Fruit fly (Drosophila melanogaster) whole organism, embryonic: Measurements from ENCODE around the gene CG33191.
A peak's percentile ranks its signal among the peaks of the same experiment; 100 is the strongest.

Experiments
- Awh ChIP-seq: fragments of 200-800 bp; sonication (Bioruptor generic); IDR thresholded peaks from 2 replicates; pipeline ENCODE4, ENCODE4 v1.3.6; 2022; ENCODE audit warnings: missing biosample characterization, missing genetic modification characterization
- Bdp1 ChIP-seq: fragments of 200-800 bp; sonication (Bioruptor generic); optimal IDR thresholded peaks from 3 replicates; lab custom pipeline; 2016; ENCODE audit warnings: missing biosample characterization, missing genetic modification characterization
- CG11085 ChIP-seq: fragments of 200-800 bp; sonication (Bioruptor generic); IDR thresholded peaks from 2 replicates; pipeline ENCODE4 v1.3.6; 2022; ENCODE audit warnings: missing biosample characterization, missing genetic modification characterization
- CG11093 ChIP-seq: fragments of 200-800 bp; sonication (Bioruptor generic); IDR thresholded peaks from 3 replicates; pipeline ENCODE4 v1.3.6; 2022; ENCODE audit warnings: missing biosample characterization, missing genetic modification characterization
- CG11398 ChIP-seq: fragments of 200-800 bp; sonication (Bioruptor generic); optimal IDR thresholded peaks from 2 replicates; lab custom pipeline; 2016; ENCODE audit warnings: missing biosample characterization, missing genetic modification characterization
- CG11723 ChIP-seq: fragments of 200-800 bp; sonication (Bioruptor generic); optimal IDR thresholded peaks from 2 replicates; lab custom pipeline; 2017; ENCODE audit warnings: missing biosample characterization, mild to moderate bottlenecking, missing genetic modification characterization
- CG12155 ChIP-seq: fragments of 200-800 bp; sonication (Bioruptor generic); optimal IDR thresholded peaks from 3 replicates; lab custom pipeline; 2016; ENCODE audit warnings: missing biosample characterization, missing genetic modification characterization
- CG1233 ChIP-seq: fragments of 200-800 bp; sonication (Bioruptor generic); optimal IDR thresholded peaks from 4 replicates; lab custom pipeline; 2018; ENCODE audit warnings: missing biosample characterization, mild to moderate bottlenecking, missing genetic modification characterization
- CG12744 ChIP-seq: fragments of 200-800 bp; sonication (Bioruptor generic); optimal IDR thresholded peaks from 2 replicates; lab custom pipeline; 2016; ENCODE audit warnings: missing biosample characterization, missing genetic modification characterization
- CG13123 ChIP-seq: fragments of 200-800 bp; sonication (Bioruptor generic); optimal IDR thresholded peaks from 2 replicates; lab custom pipeline; 2016; ENCODE audit warnings: missing biosample characterization, missing genetic modification characterization
- CG13424 ChIP-seq: fragments of 200-800 bp; sonication (Bioruptor generic); optimal IDR thresholded peaks from 2 replicates; lab custom pipeline; 2019; ENCODE audit warnings: missing biosample characterization, mild to moderate bottlenecking, missing genetic modification characterization, moderate library complexity
- CG13624 ChIP-seq: fragments of 200-800 bp; sonication (Bioruptor generic); optimal IDR thresholded peaks from 2 replicates; lab custom pipeline; 2016; ENCODE audit warnings: missing biosample characterization, missing genetic modification characterization
- CG13775 ChIP-seq: fragments of 200-800 bp; sonication (Bioruptor generic); optimal IDR thresholded peaks from 3 replicates; lab custom pipeline; 2017; ENCODE audit warnings: missing biosample characterization, mild to moderate bottlenecking, missing genetic modification characterization
- CG14667 ChIP-seq: fragments of 200-800 bp; sonication (Bioruptor generic); IDR thresholded peaks from 2 replicates; pipeline ENCODE4 v1.3.6; 2022; ENCODE audit warnings: missing biosample characterization, missing genetic modification characterization
- CG15011 ChIP-seq: fragments of 200-800 bp; sonication (Bioruptor generic); optimal IDR thresholded peaks from 3 replicates; lab custom pipeline; 2018; ENCODE audit warnings: missing biosample characterization, mild to moderate bottlenecking, missing genetic modification characterization
- CG15696 ChIP-seq: fragments of 200-800 bp; sonication (Bioruptor generic); optimal IDR thresholded peaks from 2 replicates; lab custom pipeline; 2019; ENCODE audit warnings: missing biosample characterization, mild to moderate bottlenecking, missing genetic modification characterization, moderate library complexity
- CG17328 ChIP-seq: fragments of 200-800 bp; sonication (Bioruptor generic); IDR thresholded peaks from 2 replicates; pipeline ENCODE4 v1.3.6; 2022; ENCODE audit warnings: missing biosample characterization, missing genetic modification characterization
- CG18262 ChIP-seq: fragments of 200-800 bp; optimal IDR thresholded peaks from 3 replicates; lab custom pipeline; 2019; ENCODE audit warnings: missing biosample characterization, mild to moderate bottlenecking, missing genetic modification characterization, moderate library complexity
- CG18599 ChIP-seq: fragments of 200-800 bp; sonication (Bioruptor generic); optimal IDR thresholded peaks from 3 replicates; lab custom pipeline; 2017; ENCODE audit warnings: missing biosample characterization, missing genetic modification characterization, mild to moderate bottlenecking, moderate library complexity, missing genetic modification reagents
- CG18764 ChIP-seq: fragments of 200-800 bp; sonication (Bioruptor generic); optimal IDR thresholded peaks from 3 replicates; lab custom pipeline; 2016; ENCODE audit warnings: missing biosample characterization, missing genetic modification characterization
- CG2116 ChIP-seq: fragments of 200-800 bp; sonication (Bioruptor generic); optimal IDR thresholded peaks from 3 replicates; lab custom pipeline; 2018; ENCODE audit warnings: missing biosample characterization, mild to moderate bottlenecking, missing genetic modification characterization
- CG30431 ChIP-seq: fragments of 200-800 bp; sonication (Bioruptor generic); optimal IDR thresholded peaks from 2 replicates; lab custom pipeline; 2017; ENCODE audit warnings: missing biosample characterization, missing genetic modification characterization
- CG4282 ChIP-seq: fragments of 200-800 bp; sonication (Bioruptor generic); optimal IDR thresholded peaks from 2 replicates; lab custom pipeline; 2016; ENCODE audit warnings: missing biosample characterization, missing genetic modification characterization
- CG5245 ChIP-seq: fragments of 200-800 bp; sonication (Bioruptor generic); optimal IDR thresholded peaks from 3 replicates; lab custom pipeline; 2016; ENCODE audit warnings: missing biosample characterization, missing genetic modification characterization
- CG6813 ChIP-seq: fragments of 200-800 bp; sonication (Bioruptor generic); optimal IDR thresholded peaks from 2 replicates; lab custom pipeline; 2017; ENCODE audit warnings: missing biosample characterization, missing genetic modification characterization, mild to moderate bottlenecking, moderate library complexity, missing genetic modification reagents
- CG8281 ChIP-seq: fragments of 200-800 bp; sonication (Bioruptor generic); optimal IDR thresholded peaks from 2 replicates; lab custom pipeline; 2018; ENCODE audit warnings: missing biosample characterization, mild to moderate bottlenecking, missing genetic modification characterization, moderate library complexity
- Dp ChIP-seq: fragments of 200-800 bp; sonication (Bioruptor generic); optimal IDR thresholded peaks from 2 replicates; lab custom pipeline; 2018; ENCODE audit warnings: missing biosample characterization, mild to moderate bottlenecking, missing genetic modification characterization, moderate library complexity
- Drgx ChIP-seq: fragments of 200-800 bp; sonication (Bioruptor generic); IDR thresholded peaks from 2 replicates; pipeline ENCODE4 v1.3.6; 2022; ENCODE audit warnings: missing biosample characterization, missing genetic modification characterization
- Hr51 ChIP-seq, 2 experiments: fragments of 200-800 bp; sonication (Bioruptor generic); optimal IDR thresholded peaks; 2 replicates in 1 of 2; 3 replicates in 1 of 2; lab custom pipeline; 2016 to 2018; ENCODE audit warnings: missing biosample characterization in 2 of 2, missing genetic modification characterization in 2 of 2, mild to moderate bottlenecking in 1 of 2, moderate library complexity in 1 of 2
- Mad ChIP-seq: fragments of 200-800 bp; sonication (Bioruptor generic); optimal IDR thresholded peaks from 2 replicates; lab custom pipeline; 2016; ENCODE audit warnings: missing biosample characterization, missing genetic modification characterization
- Neu2 ChIP-seq: fragments of 200-800 bp; sonication (Bioruptor generic); optimal IDR thresholded peaks from 3 replicates; lab custom pipeline; 2016; ENCODE audit warnings: missing biosample characterization, missing genetic modification characterization, borderline replicate concordance
- NfI ChIP-seq: fragments of 200-800 bp; sonication (Bioruptor generic); optimal IDR thresholded peaks from 3 replicates; lab custom pipeline; 2018; ENCODE audit warnings: missing biosample characterization, mild to moderate bottlenecking, missing genetic modification characterization, moderate library complexity
- Oaz ChIP-seq: fragments of 200-800 bp; sonication (Bioruptor generic); IDR thresholded peaks from 2 replicates; pipeline ENCODE4 v1.3.6; 2022; ENCODE audit warnings: missing biosample characterization, missing genetic modification characterization
- Sin3A ChIP-seq: fragments of >200 bp; optimal IDR thresholded peaks from 2 replicates; lab custom pipeline; 2018
- Sry-β ChIP-seq: fragments of 200-800 bp; sonication (Bioruptor generic); optimal IDR thresholded peaks from 2 replicates; lab custom pipeline; 2018; ENCODE audit warnings: missing biosample characterization, mild to moderate bottlenecking, missing genetic modification characterization, moderate library complexity
- Xbp1 ChIP-seq: fragments of 200-800 bp; sonication (Bioruptor generic); optimal IDR thresholded peaks from 3 replicates; lab custom pipeline; 2016; ENCODE audit warnings: missing biosample characterization, mild to moderate bottlenecking, missing genetic modification characterization
- al ChIP-seq: fragments of 200-800 bp; sonication (Bioruptor generic); IDR thresholded peaks from 2 replicates; pipeline ENCODE4 v1.3.6; 2022; ENCODE audit warnings: missing biosample characterization, missing genetic modification characterization
- ato ChIP-seq: fragments of 200-800 bp; sonication (Bioruptor generic); IDR thresholded peaks from 2 replicates; pipeline ENCODE4 v1.3.6; 2022; ENCODE audit warnings: missing biosample characterization, missing genetic modification characterization; ENCODE audit not compliant: partially characterized antibody
- chn ChIP-seq: fragments of 200-800 bp; sonication (Bioruptor generic); optimal IDR thresholded peaks from 2 replicates; lab custom pipeline; 2016; ENCODE audit warnings: missing biosample characterization, missing genetic modification characterization
- esg ChIP-seq: fragments of 200-800 bp; sonication (Bioruptor generic); conservative IDR thresholded peaks from 2 replicates; pipeline ENCODE4 v1.3.6; 2022; ENCODE audit warnings: missing biosample characterization, missing genetic modification characterization
- fru ChIP-seq: fragments of >200 bp; optimal IDR thresholded peaks from 2 replicates; lab custom pipeline; 2017
- grau ChIP-seq: fragments of 200-800 bp; optimal IDR thresholded peaks from 3 replicates; lab custom pipeline; 2019; ENCODE audit warnings: missing biosample characterization, mild to moderate bottlenecking, missing genetic modification characterization, moderate library complexity
- gsb ChIP-seq: fragments of 200-800 bp; sonication (Bioruptor generic); IDR thresholded peaks from 2 replicates; pipeline ENCODE4 v1.3.6; 2022; ENCODE audit warnings: missing biosample characterization, missing genetic modification characterization
- gt ChIP-seq: fragments of 200-800 bp; sonication (Bioruptor generic); IDR thresholded peaks from 2 replicates; pipeline ENCODE4 v1.3.6; 2022; ENCODE audit warnings: missing biosample characterization, missing genetic modification characterization
- lbe ChIP-seq: fragments of 200-800 bp; sonication (Bioruptor generic); optimal IDR thresholded peaks from 2 replicates; lab custom pipeline; 2016; ENCODE audit warnings: missing biosample characterization, mild to moderate bottlenecking, missing genetic modification characterization
- pum ChIP-seq: fragments of 200-800 bp; sonication (Bioruptor generic); optimal IDR thresholded peaks from 2 replicates; lab custom pipeline; 2016; ENCODE audit warnings: missing biosample characterization, missing genetic modification characterization
- pzg ChIP-seq: fragments of 200-800 bp; sonication (Bioruptor generic); optimal IDR thresholded peaks from 3 replicates; lab custom pipeline; 2018; ENCODE audit warnings: missing biosample characterization, mild to moderate bottlenecking, missing genetic modification characterization, moderate library complexity
- row ChIP-seq: fragments of 200-800 bp; sonication (Bioruptor generic); IDR thresholded peaks from 3 replicates; pipeline ENCODE4 v1.3.6; 2022; ENCODE audit warnings: missing biosample characterization, missing genetic modification characterization
- slbo ChIP-seq: fragments of 200-800 bp; sonication (Bioruptor generic); IDR thresholded peaks from 2 replicates; pipeline ENCODE4 v1.3.6; 2022; ENCODE audit warnings: missing biosample characterization, missing genetic modification characterization
- unc-4 ChIP-seq: fragments of 200-800 bp; sonication (Bioruptor generic); IDR thresholded peaks from 2 replicates; pipeline ENCODE4 v1.3.6; 2022; ENCODE audit warnings: missing biosample characterization, missing genetic modification characterization; ENCODE audit not compliant: partially characterized antibody
- zen ChIP-seq: fragments of 200-800 bp; sonication (Bioruptor generic); optimal IDR thresholded peaks from 3 replicates; lab custom pipeline; 2018; ENCODE audit warnings: missing biosample characterization, mild to moderate bottlenecking, missing genetic modification characterization, moderate library complexity

Gene CG33191

dm6 chr3R:8746354-8746753 is 33.4 kb downstream of the CG33191 start (continued):
- TF ChIP-seq ato (no peak), CG15011 (GFP tag; lab: Kevin White, UChicago) (peak; percentile 14), CG11723 (no peak), CG12744 (GFP tag; lab: Kevin White, UChicago) (no peak), Hr51 (GFP tag; optimal IDR thresholded peaks at IDR 0.05; lab: Kevin White, UChicago) (peak in 1 of 2 experiments; percentile 80), gsb (no peak), Neu2 (GFP tag; lab: Kevin White, UChicago) (no peak), CG1233 (GFP tag; lab: Kevin White, UChicago) (peak; percentile 6), Sin3A (lab: Kevin White, UChicago) (no peak), CG12155 (peak; percentile 29), CG13624 (GFP tag; lab: Kevin White, UChicago) (no peak), unc-4 (GFP tag; lab: Robert Waterston, UW) (no peak), Oaz (GFP tag; lab: Robert Waterston, UW) (no peak), CG13775 (GFP tag; lab: Kevin White, UChicago) (peak; percentile 59), gt (GFP tag; lab: Robert Waterston, UW) (no peak), Dp (GFP tag; lab: Kevin White, UChicago) (no peak), al (0 out of 2 replicates have a peak, but pooled peaks have one; percentile 22), Mad (GFP tag; lab: Kevin White, UChicago) (peak; percentile 55), CG18262 (tag; lab: Kevin White, UChicago) (peak; percentile 75), CG15696 (tag; lab: Kevin White, UChicago) (peak; percentile 54), CG30431 (GFP tag; lab: Kevin White, UChicago) (peak; percentile 51), CG18764 (peak; percentile 28), CG18599 (GFP tag; lab: Kevin White, UChicago) (peak; percentile 57), CG4282 (GFP tag; lab: Kevin White, UChicago) (no peak), CG13123 (GFP tag; lab: Kevin White, UChicago) (peak; percentile 35), Xbp1 (peak; percentile 66), lbe (no peak), pum (GFP tag; lab: Kevin White, UChicago) (no peak), CG2116 (GFP tag; lab: Kevin White, UChicago) (peak; percentile 13), Drgx (GFP tag; lab: Robert Waterston, UW) (peak; percentile 81), chn (GFP tag; lab: Kevin White, UChicago) (peak; percentile 49), zen (tag; lab: Kevin White, UChicago) (peak; percentile 91), CG6813 (GFP tag; lab: Kevin White, UChicago) (peak; percentile 45), esg (GFP tag; lab: Robert Waterston, UW) (peak; percentile 68), Awh (GFP tag; lab: Robert Waterston, UW) (peak; percentile 45; the same call in 1 of the 2 replicates), CG14667 (GFP tag; lab: Robert Waterston, UW) (no peak), fru (lab: Kevin White, UChicago) (no peak), CG11085 (GFP tag; lab: Robert Waterston, UW) (0 out of 2 replicates have a peak, but pooled peaks have one; percentile 22), NfI (GFP tag; lab: Kevin White, UChicago) (peak; percentile 16), Bdp1 (GFP tag; lab: Kevin White, UChicago) (no peak), CG5245 (GFP tag; lab: Kevin White, UChicago) (peak; percentile 33), CG8281 (tag; lab: Kevin White, UChicago) (peak; percentile 21), grau (peak; percentile 73), pzg (GFP tag; lab: Kevin White, UChicago) (no peak), CG13424 (peak; percentile 59), slbo (GFP tag; lab: Robert Waterston, UW) (peak; percentile 54; the same call in 1 of the 2 replicates), Sry-β (GFP tag; lab: Kevin White, UChicago) (no peak), row (peak; percentile 69), CG11093 (GFP tag; lab: Robert Waterston, UW) (peak; percentile 54; the same call in 2 of the 3 replicates), CG11398 (GFP tag; lab: Kevin White, UChicago) (no peak), CG17328 (GFP tag; lab: Robert Waterston, UW) (peak; percentile 71)
